Worm (Caenorhabditis elegans) whole organism, young adult: ENCODE data around the gene htp-1.

ENCODE experiments used
- B0336.3 ChIP-seq: fragments of 200-800 bp; sonication (Bioruptor generic); IDR thresholded peaks from 2 replicates; pipeline ENCODE4 v1.3.6; 2022; ENCODE audit warnings: missing genetic modification characterization, missing compliant biosample characterization
- C06A6.2 ChIP-seq: fragments of 200-800 bp; sonication (Bioruptor generic); conservative IDR thresholded peaks from 2 replicates; pipeline ENCODE4 v1.3.6; 2022; ENCODE audit warnings: missing genetic modification characterization, missing compliant biosample characterization
- F10E7.11 ChIP-seq: sonication (generic microtip); optimal IDR thresholded peaks from 2 replicates; lab custom pipeline; 2017; ENCODE audit warnings: mild to moderate bottlenecking, missing genetic modification characterization, moderate library complexity, missing compliant biosample characterization
- F22D6.2 ChIP-seq: sonication (generic microtip); optimal IDR thresholded peaks from 2 replicates; lab custom pipeline; 2016; ENCODE audit warnings: mild to moderate bottlenecking, missing genetic modification characterization, missing compliant biosample characterization
- F39B2.1 ChIP-seq: fragments of 200-800 bp; sonication (Bioruptor generic); IDR thresholded peaks from 2 replicates; pipeline ENCODE4 v1.3.6; 2022; ENCODE audit warnings: missing genetic modification reagents, missing genetic modification characterization, missing compliant biosample characterization
- F52B5.7 ChIP-seq: sonication (generic microtip); optimal IDR thresholded peaks from 2 replicates; lab custom pipeline; 2016; ENCODE audit warnings: mild to moderate bottlenecking, missing genetic modification characterization, missing compliant biosample characterization
- F57C9.4 ChIP-seq: sonication (generic microtip); optimal IDR thresholded peaks from 2 replicates; lab custom pipeline; 2017; ENCODE audit warnings: mild to moderate bottlenecking, missing genetic modification characterization, missing compliant biosample characterization
- K12H6.12 ChIP-seq: fragments of 200-800 bp; sonication (Bioruptor generic); optimal IDR thresholded peaks from 2 replicates; lab custom pipeline; 2018; ENCODE audit warnings: mild to moderate bottlenecking, missing genetic modification characterization, missing compliant biosample characterization
- Y53G8AR.9 ChIP-seq: fragments of 200-800 bp; sonication (Bioruptor generic); conservative IDR thresholded peaks from 2 replicates; pipeline ENCODE4 v1.3.6; 2022; ENCODE audit warnings: missing genetic modification reagents, missing genetic modification characterization, missing compliant biosample characterization
- Y95B8A.8 ChIP-seq: fragments of 200-800 bp; sonication (Bioruptor generic); IDR thresholded peaks from 2 replicates; pipeline ENCODE4 v1.3.6; 2022; ENCODE audit warnings: missing genetic modification reagents, missing genetic modification characterization, missing compliant biosample characterization
- akir-1 ChIP-seq: fragments of 200-800 bp; sonication (Bioruptor generic); optimal IDR thresholded peaks from 2 replicates; lab custom pipeline; 2018; ENCODE audit warnings: mild to moderate bottlenecking, missing genetic modification characterization, moderate library complexity, missing compliant biosample characterization
- aptf-2 ChIP-seq: fragments of 200-800 bp; sonication (Bioruptor generic); conservative IDR thresholded peaks from 2 replicates; pipeline ENCODE4 v1.3.6; 2022; ENCODE audit warnings: missing genetic modification reagents, missing genetic modification characterization, missing compliant biosample characterization
- attf-6 ChIP-seq: fragments of 200-800 bp; sonication (Bioruptor generic); IDR thresholded peaks from 2 replicates; pipeline ENCODE4 v1.3.6; 2022; ENCODE audit warnings: missing genetic modification reagents, missing genetic modification characterization, missing compliant biosample characterization
- cebp-2 ChIP-seq: fragments of 200-800 bp; sonication (Bioruptor generic); IDR thresholded peaks from 2 replicates; pipeline ENCODE4 v1.3.6; 2022; ENCODE audit warnings: missing genetic modification characterization, missing compliant biosample characterization
- ceh-27 ChIP-seq: fragments of 200-800 bp; sonication (Bioruptor generic); optimal IDR thresholded peaks from 2 replicates; lab custom pipeline; 2018; ENCODE audit warnings: mild to moderate bottlenecking, missing genetic modification characterization, moderate library complexity, missing compliant biosample characterization
- ceh-79 ChIP-seq: sonication (generic microtip); optimal IDR thresholded peaks from 2 replicates; lab custom pipeline; 2017; ENCODE audit warnings: mild to moderate bottlenecking, missing genetic modification characterization, missing compliant biosample characterization
- chd-7 ChIP-seq: sonication (generic microtip); optimal IDR thresholded peaks from 2 replicates; lab custom pipeline; 2016; ENCODE audit warnings: mild to moderate bottlenecking, missing genetic modification characterization, moderate library complexity, missing compliant biosample characterization
- dpff-1 ChIP-seq: sonication (generic microtip); optimal IDR thresholded peaks from 2 replicates; lab custom pipeline; 2017; ENCODE audit warnings: mild to moderate bottlenecking, missing genetic modification characterization, missing compliant biosample characterization
- dpl-1 ChIP-seq: fragments of 150-350 bp; optimal IDR thresholded peaks from 2 replicates; lab custom pipeline; 2014; ENCODE audit warnings: missing biosample characterization, missing genetic modification reagents, missing genetic modification characterization
- efl-1 ChIP-seq: fragments of 150-350 bp; optimal IDR thresholded peaks from 2 replicates; lab custom pipeline; 2014; ENCODE audit warnings: missing biosample characterization, missing genetic modification reagents, missing genetic modification characterization
- egrh-3 ChIP-seq: fragments of 200-800 bp; sonication (Bioruptor generic); IDR thresholded peaks from 2 replicates; pipeline ENCODE4 v1.3.6; 2022; ENCODE audit warnings: missing genetic modification reagents, missing genetic modification characterization, missing compliant biosample characterization
- ekl-4 ChIP-seq: fragments of 200-800 bp; sonication (Bioruptor generic); IDR thresholded peaks from 2 replicates; pipeline ENCODE4 v1.3.6; 2022; ENCODE audit warnings: missing genetic modification reagents, missing genetic modification characterization, missing compliant biosample characterization
- ets-4 ChIP-seq: fragments of 200-800 bp; sonication (Bioruptor generic); optimal IDR thresholded peaks from 2 replicates; lab custom pipeline; 2018; ENCODE audit warnings: mild to moderate bottlenecking, missing genetic modification characterization, missing compliant biosample characterization
- hlh-12 ChIP-seq: sonication (generic microtip); optimal IDR thresholded peaks from 2 replicates; lab custom pipeline; 2016; ENCODE audit warnings: missing genetic modification characterization, missing compliant biosample characterization
- hrde-1 ChIP-seq: sonication (generic microtip); optimal IDR thresholded peaks from 2 replicates; lab custom pipeline; 2016; ENCODE audit warnings: missing genetic modification characterization, mild to moderate bottlenecking, missing compliant biosample characterization, moderate library complexity, missing genotype, missing genetic modification reagents, borderline replicate concordance
- hsf-1 ChIP-seq: fragments of 200-800 bp; sonication (Bioruptor generic); IDR thresholded peaks from 2 replicates; pipeline ENCODE4 v1.3.6; 2022; ENCODE audit warnings: missing genetic modification reagents, missing genetic modification characterization, missing compliant biosample characterization
- let-526 ChIP-seq: fragments of 200-800 bp; sonication (Bioruptor generic); IDR thresholded peaks from 2 replicates; pipeline ENCODE4 v1.3.6; 2022; ENCODE audit warnings: missing genetic modification reagents, missing genetic modification characterization, missing compliant biosample characterization
- lin-40 ChIP-seq: sonication (generic microtip); optimal IDR thresholded peaks from 2 replicates; lab custom pipeline; 2016; ENCODE audit warnings: missing genetic modification characterization, mild to moderate bottlenecking, missing compliant biosample characterization, missing genotype, missing genetic modification reagents
- mel-28 ChIP-seq: sonication (generic microtip); optimal IDR thresholded peaks from 2 replicates; lab custom pipeline; 2016; ENCODE audit warnings: borderline replicate concordance, mild to moderate bottlenecking, missing genetic modification characterization, missing compliant biosample characterization
- mxl-1 ChIP-seq: sonication (generic microtip); optimal IDR thresholded peaks from 2 replicates; lab custom pipeline; 2016; ENCODE audit warnings: missing genetic modification characterization, missing compliant biosample characterization
- pbrm-1 ChIP-seq: fragments of 200-800 bp; sonication (Bioruptor generic); IDR thresholded peaks from 2 replicates; pipeline ENCODE4 v1.3.6; 2022; ENCODE audit warnings: missing genetic modification reagents, missing genetic modification characterization, missing compliant biosample characterization
- pha-4 ChIP-seq: fragments of 150-350 bp; sonication (generic microtip); optimal IDR thresholded peaks from 2 replicates; lab custom pipeline; 2014; ENCODE audit warnings: missing biosample characterization, missing genetic modification reagents, missing genetic modification characterization
- snpc-1.1 ChIP-seq: sonication (generic microtip); optimal IDR thresholded peaks from 2 replicates; lab custom pipeline; 2017; ENCODE audit warnings: missing genetic modification characterization, mild to moderate bottlenecking, missing compliant biosample characterization, antibody characterized with exemption, moderate library complexity, missing genotype, missing genetic modification reagents; ENCODE audit not compliant: insufficient read depth
- snpc-3.4 ChIP-seq: sonication (generic microtip); optimal IDR thresholded peaks from 2 replicates; lab custom pipeline; 2017; ENCODE audit warnings: missing genetic modification characterization, mild to moderate bottlenecking, missing compliant biosample characterization, antibody characterized with exemption, moderate library complexity, missing genotype, missing genetic modification reagents
- snpc-4 ChIP-seq, 5 experiments: fragments of 150-350 bp in 1 of 5; sonication (generic microtip) in 4 of 5; optimal IDR thresholded peaks; 2 replicates each; lab custom pipeline; 2014 to 2018; ENCODE audit warnings: missing genetic modification characterization in 5 of 5, missing biosample characterization in 3 of 5, antibody characterized with exemption in 2 of 5, mild to moderate bottlenecking in 2 of 5, missing compliant biosample characterization in 2 of 5, missing genotype in 2 of 5, moderate library complexity in 2 of 5, missing genetic modification reagents in 1 of 5
- unc-130 ChIP-seq: sonication (generic microtip); optimal IDR thresholded peaks from 2 replicates; lab custom pipeline; 2016; ENCODE audit warnings: missing genetic modification reagents, missing genetic modification characterization, missing compliant biosample characterization
- zfh-2 ChIP-seq: fragments of 200-800 bp; sonication (Bioruptor generic); conservative IDR thresholded peaks from 2 replicates; pipeline ENCODE4 v1.3.6; 2022; ENCODE audit warnings: missing genetic modification reagents, missing genetic modification characterization, missing compliant biosample characterization
- zim-3 ChIP-seq: sonication (generic microtip); optimal IDR thresholded peaks from 2 replicates; lab custom pipeline; 2017; ENCODE audit warnings: mild to moderate bottlenecking, missing genetic modification characterization, moderate library complexity, missing compliant biosample characterization
- ztf-25 ChIP-seq: fragments of 200-800 bp; sonication (Bioruptor generic); IDR thresholded peaks from 2 replicates; pipeline ENCODE4 v1.3.6; 2022; ENCODE audit warnings: missing genetic modification reagents, missing genetic modification characterization, missing compliant biosample characterization
- ztf-26 ChIP-seq: sonication (generic microtip); optimal IDR thresholded peaks from 2 replicates; lab custom pipeline; 2017; ENCODE audit warnings: missing genetic modification characterization, missing compliant biosample characterization

The htp-1 gene

ce11 chrIV:5411641-5412337 lies 20.4 kb upstream of the htp-1 start, which contains the start of gene ZK616.8:
ZK616.8 (minus strand) TSS chrIV:5412193.
- TF ChIP-seq efl-1 (GFP tag; lab: Kevin White, UChicago), result no peak
- TF ChIP-seq pha-4, result no peak
- TF ChIP-seq Y53G8AR.9, result no peak
- no peak for TF ChIP-seq egrh-3 (GFP tag; lab: Robert Waterston, UW)
- TF ChIP-seq dpl-1 (GFP tag; lab: Kevin White, UChicago), result no peak
- TF ChIP-seq C06A6.2 (GFP tag; lab: Robert Waterston, UW), result no peak
- no peak for TF ChIP-seq attf-6 (GFP tag; lab: Robert Waterston, UW)
- TF ChIP-seq snpc-1.1 (tag; lab: Kevin White, UChicago), result no peak
- no peak for TF ChIP-seq ets-4 (GFP tag; lab: Kevin White, UChicago)
- TF ChIP-seq F52B5.7, result no peak
- no peak for TF ChIP-seq ztf-25 (GFP tag; lab: Robert Waterston, UW)
- TF ChIP-seq dpff-1, result no peak

ce11 chrIV:5411120-5411519 lies 19.8 kb upstream of the htp-1 start, which contains the start of gene ZK616.65:
ZK616.65 (minus strand) TSS chrIV:5411220.
- TF ChIP-seq aptf-2 (GFP tag; lab: Robert Waterston, UW), result no peak
- TF ChIP-seq hrde-1 (tag; lab: Kevin White, UChicago), result no peak
- no peak for TF ChIP-seq F57C9.4
- no peak for TF ChIP-seq snpc-3.4 (tag; lab: Kevin White, UChicago)
- TF ChIP-seq unc-130 (GFP tag; lab: Kevin White, UChicago), result no peak
- TF ChIP-seq ceh-27 (GFP tag; lab: Kevin White, UChicago), result no peak
- TF ChIP-seq zfh-2, result no peak
- no peak for TF ChIP-seq hsf-1 (GFP tag; lab: Robert Waterston, UW)
- no peak for TF ChIP-seq akir-1 (GFP tag; lab: Kevin White, UChicago)
- TF ChIP-seq ekl-4, result no peak
- TF ChIP-seq pbrm-1, result no peak
- TF ChIP-seq, all 124 proteins: peak for 0

- TF ChIP-seq F22D6.2, result no peak
- TF ChIP-seq Y95B8A.8 (GFP tag; lab: Robert Waterston, UW), result no peak
- no peak for TF ChIP-seq hlh-12
- TF ChIP-seq lin-40 (tag; lab: Kevin White, UChicago), result no peak
- TF ChIP-seq B0336.3, result no peak
- no peak for TF ChIP-seq K12H6.12
- TF ChIP-seq let-526 (GFP tag; lab: Robert Waterston, UW), result no peak
- no peak for TF ChIP-seq mel-28 (tag; lab: Kevin White, UChicago)
- no peak for TF ChIP-seq chd-7 (tag; lab: Kevin White, UChicago)
- no peak for TF ChIP-seq C06A6.2 (GFP tag; lab: Robert Waterston, UW)
- TF ChIP-seq ceh-27 (GFP tag; lab: Kevin White, UChicago), result no peak
- TF ChIP-seq snpc-4 (GFP tag; optimal IDR thresholded peaks at IDR 0.05; lab: Kevin White, UChicago), result no peak
- TF ChIP-seq snpc-4 (tag; optimal IDR thresholded peaks at IDR 0.05; lab: Kevin White, UChicago), result no peak
- TF ChIP-seq mxl-1 (tag; lab: Kevin White, UChicago), result no peak
- TF ChIP-seq cebp-2, result no peak
- TF ChIP-seq ceh-79 (tag; lab: Kevin White, UChicago), result no peak
- no peak for TF ChIP-seq F10E7.11 (tag; lab: Kevin White, UChicago)
- no peak for TF ChIP-seq zim-3 (tag; lab: Kevin White, UChicago)
- no peak for TF ChIP-seq F39B2.1
- TF ChIP-seq ztf-26, result no peak
Measured at ce11 chrIV:5409112-5409511, 17.8 kb upstream of the htp-1 start.
